Fruit fly (Drosophila melanogaster) whole organism, embryonic: ENCODE results near the gene CG12507.
A peak's percentile ranks its signal among the peaks of the same experiment; 100 is the strongest.

Source experiments
- Abd-B ChIP-seq: fragments of 200-800 bp; sonication (Bioruptor generic); optimal IDR thresholded peaks from 2 replicates; lab custom pipeline; 2018; ENCODE audit warnings: missing biosample characterization, mild to moderate bottlenecking, missing genetic modification characterization, moderate library complexity
- Ada2b ChIP-seq: fragments of 200-800 bp; sonication (Bioruptor generic); IDR thresholded peaks from 2 replicates; pipeline ENCODE4 v1.3.6; 2022; ENCODE audit warnings: missing biosample characterization, missing genetic modification characterization
- Awh ChIP-seq: fragments of 200-800 bp; sonication (Bioruptor generic); IDR thresholded peaks from 2 replicates; pipeline ENCODE4, ENCODE4 v1.3.6; 2022; ENCODE audit warnings: missing biosample characterization, missing genetic modification characterization
- CG10274 ChIP-seq: fragments of 200-800 bp; sonication (Bioruptor generic); optimal IDR thresholded peaks from 3 replicates; lab custom pipeline; 2017; ENCODE audit warnings: missing biosample characterization, mild to moderate bottlenecking, missing genetic modification characterization
- CG10366 ChIP-seq: fragments of 200-800 bp; sonication (Bioruptor generic); IDR thresholded peaks from 2 replicates; pipeline ENCODE4 v1.3.6; 2022; ENCODE audit warnings: missing biosample characterization, missing genetic modification characterization
- CG10959 ChIP-seq: fragments of 200-800 bp; sonication (Bioruptor generic); IDR thresholded peaks from 2 replicates; pipeline ENCODE4 v1.3.6; 2022; ENCODE audit warnings: missing biosample characterization, missing genetic modification characterization
- CG11085 ChIP-seq: fragments of 200-800 bp; sonication (Bioruptor generic); IDR thresholded peaks from 2 replicates; pipeline ENCODE4 v1.3.6; 2022; ENCODE audit warnings: missing biosample characterization, missing genetic modification characterization
- CG11456 ChIP-seq: fragments of 200-800 bp; sonication (Bioruptor generic); IDR thresholded peaks from 3 replicates; pipeline ENCODE4 v1.3.6; 2022; ENCODE audit warnings: missing biosample characterization, missing genetic modification characterization
- CG13424 ChIP-seq: fragments of 200-800 bp; sonication (Bioruptor generic); optimal IDR thresholded peaks from 2 replicates; lab custom pipeline; 2019; ENCODE audit warnings: missing biosample characterization, mild to moderate bottlenecking, missing genetic modification characterization, moderate library complexity
- CG13894 ChIP-seq: fragments of 200-800 bp; sonication (Bioruptor generic); optimal IDR thresholded peaks from 3 replicates; lab custom pipeline; 2018; ENCODE audit warnings: missing biosample characterization, mild to moderate bottlenecking, missing genetic modification characterization, moderate library complexity
- CG14710 ChIP-seq: fragments of 200-800 bp; sonication (Bioruptor generic); optimal IDR thresholded peaks from 3 replicates; lab custom pipeline; 2019; ENCODE audit warnings: missing biosample characterization, mild to moderate bottlenecking, missing genetic modification characterization, moderate library complexity
- CG1529 ChIP-seq: fragments of 200-800 bp; sonication (Bioruptor generic); optimal IDR thresholded peaks from 3 replicates; lab custom pipeline; 2018; ENCODE audit warnings: missing biosample characterization, missing genetic modification characterization
- CG17385 ChIP-seq: fragments of 200-800 bp; sonication (Bioruptor generic); optimal IDR thresholded peaks from 3 replicates; lab custom pipeline; 2018; ENCODE audit warnings: missing biosample characterization, mild to moderate bottlenecking, missing genetic modification characterization
- CG18011 ChIP-seq: fragments of 200-800 bp; sonication (Bioruptor generic); optimal IDR thresholded peaks from 2 replicates; lab custom pipeline; 2017; ENCODE audit warnings: missing biosample characterization, missing genetic modification characterization, mild to moderate bottlenecking, moderate library complexity, missing genotype
- CG2712 ChIP-seq: fragments of 200-800 bp; optimal IDR thresholded peaks from 3 replicates; lab custom pipeline; 2019; ENCODE audit warnings: missing biosample characterization, mild to moderate bottlenecking, missing genetic modification characterization, moderate library complexity
- CG2889 ChIP-seq: fragments of 200-800 bp; sonication (Bioruptor generic); IDR thresholded peaks from 3 replicates; pipeline ENCODE4 v1.3.6; 2022; ENCODE audit warnings: missing biosample characterization, missing genetic modification characterization
- CG30431 ChIP-seq: fragments of 200-800 bp; sonication (Bioruptor generic); optimal IDR thresholded peaks from 2 replicates; lab custom pipeline; 2017; ENCODE audit warnings: missing biosample characterization, missing genetic modification characterization
- CG3281 ChIP-seq: fragments of 200-800 bp; sonication (Bioruptor generic); optimal IDR thresholded peaks from 3 replicates; lab custom pipeline; 2017; ENCODE audit warnings: missing biosample characterization, mild to moderate bottlenecking, missing genetic modification characterization
- CG4424 ChIP-seq: fragments of 200-800 bp; sonication (Bioruptor generic); optimal IDR thresholded peaks from 3 replicates; lab custom pipeline; 2016; ENCODE audit warnings: missing biosample characterization, missing genetic modification characterization
- CG6254 ChIP-seq: fragments of 200-800 bp; sonication (Bioruptor generic); optimal IDR thresholded peaks from 3 replicates; lab custom pipeline; 2017; ENCODE audit warnings: mild to moderate bottlenecking, missing biosample characterization, missing genetic modification reagents, missing genetic modification characterization
- CG7357 ChIP-seq: fragments of 200-800 bp; sonication (Bioruptor generic); IDR thresholded peaks from 3 replicates; pipeline ENCODE4 v1.3.6; 2022; ENCODE audit warnings: missing biosample characterization, missing genetic modification characterization
- CG7987 ChIP-seq: fragments of 200-800 bp; sonication (Bioruptor generic); optimal IDR thresholded peaks from 2 replicates; lab custom pipeline; 2018; ENCODE audit warnings: missing biosample characterization, mild to moderate bottlenecking, missing genetic modification characterization, moderate library complexity
- CG9727 ChIP-seq: fragments of 200-800 bp; sonication (Bioruptor generic); optimal IDR thresholded peaks from 3 replicates; lab custom pipeline; 2017; ENCODE audit warnings: missing biosample characterization, mild to moderate bottlenecking, missing genetic modification characterization
- Dad ChIP-seq: fragments of 200-800 bp; sonication (Bioruptor generic); optimal IDR thresholded peaks from 3 replicates; lab custom pipeline; 2016; ENCODE audit warnings: missing biosample characterization, missing genetic modification characterization
- Elba2 ChIP-seq: fragments of 200-800 bp; sonication (Bioruptor generic); optimal IDR thresholded peaks from 3 replicates; lab custom pipeline; 2016; ENCODE audit warnings: missing biosample characterization, missing genetic modification characterization
- Hr39 ChIP-seq: fragments of >200 bp; optimal IDR thresholded peaks from 2 replicates; lab custom pipeline; 2017
- Jarid2 ChIP-seq: fragments of 200-800 bp; sonication (Bioruptor generic); optimal IDR thresholded peaks from 3 replicates; lab custom pipeline; 2017; ENCODE audit warnings: mild to moderate bottlenecking, missing biosample characterization, missing genetic modification reagents, missing genetic modification characterization
- Ptx1 ChIP-seq: fragments of 200-800 bp; sonication (Bioruptor generic); IDR thresholded peaks from 2 replicates; pipeline ENCODE4 v1.3.6; 2022; ENCODE audit warnings: missing biosample characterization, missing genetic modification characterization
- Rfx ChIP-seq: fragments of 200-800 bp; sonication (Bioruptor generic); IDR thresholded peaks from 2 replicates; pipeline ENCODE4 v1.3.6; 2022; ENCODE audit warnings: missing biosample characterization, missing genetic modification characterization
- Sry-β ChIP-seq: fragments of 200-800 bp; sonication (Bioruptor generic); optimal IDR thresholded peaks from 2 replicates; lab custom pipeline; 2018; ENCODE audit warnings: missing biosample characterization, mild to moderate bottlenecking, missing genetic modification characterization, moderate library complexity
- Sry-δ ChIP-seq: fragments of 200-800 bp; sonication (Bioruptor generic); optimal IDR thresholded peaks from 2 replicates; lab custom pipeline; 2016; ENCODE audit warnings: missing biosample characterization, missing genetic modification characterization
- Ssrp ChIP-seq: fragments of 200-800 bp; sonication (Bioruptor generic); optimal IDR thresholded peaks from 2 replicates; lab custom pipeline; 2018; ENCODE audit warnings: missing biosample characterization, mild to moderate bottlenecking, missing genetic modification characterization, moderate library complexity
- ase ChIP-seq: fragments of 200-800 bp; sonication (Bioruptor generic); IDR thresholded peaks from 3 replicates; pipeline ENCODE4 v1.3.6; 2022; ENCODE audit warnings: missing biosample characterization, missing genetic modification characterization
- bigmax ChIP-seq: fragments of 200-800 bp; sonication (Bioruptor generic); optimal IDR thresholded peaks from 2 replicates; lab custom pipeline; 2018; ENCODE audit warnings: missing biosample characterization, mild to moderate bottlenecking, missing genetic modification characterization
- br ChIP-seq: fragments of >200 bp; optimal IDR thresholded peaks from 2 replicates; lab custom pipeline; 2017
- btn ChIP-seq: fragments of 200-800 bp; sonication (Bioruptor generic); optimal IDR thresholded peaks from 2 replicates; lab custom pipeline; 2016; ENCODE audit warnings: missing biosample characterization, missing genetic modification characterization
- da ChIP-seq: fragments of 200-800 bp; sonication (Bioruptor generic); optimal IDR thresholded peaks from 2 replicates; lab custom pipeline; 2016; ENCODE audit warnings: missing biosample characterization, missing genetic modification characterization
- dimm ChIP-seq: fragments of 200-800 bp; sonication (Bioruptor generic); IDR thresholded peaks from 2 replicates; pipeline ENCODE4 v1.3.6; 2022; ENCODE audit warnings: missing biosample characterization, missing genetic modification characterization
- dmrt11E ChIP-seq: fragments of 200-800 bp; sonication (Bioruptor generic); optimal IDR thresholded peaks from 3 replicates; lab custom pipeline; 2018; ENCODE audit warnings: missing biosample characterization, mild to moderate bottlenecking, missing genetic modification characterization, moderate library complexity
- dmrt99B ChIP-seq: fragments of 200-800 bp; sonication (Bioruptor generic); optimal IDR thresholded peaks from 2 replicates; lab custom pipeline; 2018; ENCODE audit warnings: missing biosample characterization, mild to moderate bottlenecking, missing genetic modification characterization, moderate library complexity
- ems ChIP-seq: fragments of 200-800 bp; sonication (Bioruptor generic); optimal IDR thresholded peaks from 3 replicates; lab custom pipeline; 2016; ENCODE audit warnings: missing biosample characterization, missing genetic modification characterization
- fd102C ChIP-seq: fragments of 200-800 bp; sonication (Bioruptor generic); optimal IDR thresholded peaks from 2 replicates; lab custom pipeline; 2018; ENCODE audit warnings: missing biosample characterization, mild to moderate bottlenecking, missing genetic modification characterization, moderate library complexity
- fru ChIP-seq: fragments of >200 bp; optimal IDR thresholded peaks from 2 replicates; lab custom pipeline; 2017
- ken ChIP-seq: fragments of 200-800 bp; sonication (Bioruptor generic); IDR thresholded peaks from 3 replicates; pipeline ENCODE4 v1.3.6; 2022; ENCODE audit warnings: missing biosample characterization, missing genetic modification characterization
- lilli ChIP-seq: fragments of 200-800 bp; sonication (Bioruptor generic); optimal IDR thresholded peaks from 3 replicates; lab custom pipeline; 2016; ENCODE audit warnings: missing biosample characterization, missing genetic modification characterization
- mam ChIP-seq: fragments of 200-800 bp; sonication (Bioruptor generic); optimal IDR thresholded peaks from 3 replicates; lab custom pipeline; 2016; ENCODE audit warnings: missing biosample characterization, missing genetic modification characterization
- oc ChIP-seq: fragments of 200-800 bp; sonication (Bioruptor generic); optimal IDR thresholded peaks from 2 replicates; lab custom pipeline; 2018; ENCODE audit warnings: missing biosample characterization, mild to moderate bottlenecking, missing genetic modification characterization, moderate library complexity
- ranshi ChIP-seq: fragments of 200-800 bp; sonication (Bioruptor generic); IDR thresholded peaks from 2 replicates; pipeline ENCODE4 v1.3.6; 2022; ENCODE audit warnings: missing biosample characterization, missing genetic modification characterization
- run ChIP-seq: fragments of 200-800 bp; sonication (Bioruptor generic); optimal IDR thresholded peaks from 3 replicates; lab custom pipeline; 2018; ENCODE audit warnings: missing biosample characterization, mild to moderate bottlenecking, missing genetic modification characterization
- sens-2 ChIP-seq: fragments of 200-800 bp; sonication (Bioruptor generic); IDR thresholded peaks from 2 replicates; pipeline ENCODE4 v1.3.6; 2022; ENCODE audit warnings: missing biosample characterization, missing genetic modification characterization
- tx ChIP-seq: fragments of 200-800 bp; sonication (Bioruptor generic); optimal IDR thresholded peaks from 2 replicates; lab custom pipeline; 2016; ENCODE audit warnings: missing biosample characterization, missing genetic modification characterization
- vnd ChIP-seq: fragments of 200-800 bp; sonication (Bioruptor generic); IDR thresholded peaks from 3 replicates; pipeline ENCODE4 v1.3.6; 2022; ENCODE audit warnings: missing biosample characterization, missing genetic modification characterization; ENCODE audit not compliant: partially characterized antibody
- zen ChIP-seq: fragments of 200-800 bp; sonication (Bioruptor generic); optimal IDR thresholded peaks from 3 replicates; lab custom pipeline; 2018; ENCODE audit warnings: missing biosample characterization, mild to moderate bottlenecking, missing genetic modification characterization, moderate library complexity

CG12507 gene

DNA sequence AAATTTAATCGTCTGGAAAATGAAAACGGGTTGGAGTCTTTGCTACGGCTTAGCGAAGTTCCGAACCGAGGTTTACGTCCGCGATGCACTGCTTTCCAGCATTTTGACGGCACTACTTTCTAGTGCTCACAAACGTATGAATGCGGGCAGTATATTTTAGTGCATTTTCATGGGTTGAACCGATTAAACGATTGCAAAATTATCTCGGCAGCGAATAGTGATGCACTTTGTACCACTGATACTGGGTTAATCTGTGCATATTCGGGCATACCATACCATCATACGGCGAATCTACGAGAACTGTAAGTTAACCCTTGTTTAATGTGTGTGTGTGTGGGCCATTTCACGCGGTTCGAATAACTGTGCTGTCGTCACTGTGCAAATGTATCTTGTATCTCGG lies 4.5 kb upstream of the CG12507 start, which contains the start of gene Mfe2 (continued):
- TF ChIP-seq run (tag; lab: Kevin White, UChicago), result no peak
- TF ChIP-seq CG11456, result peak; percentile 74; the same call in 2 of the 3 replicates
- no peak for TF ChIP-seq dmrt11E (tag; lab: Kevin White, UChicago)
- TF ChIP-seq Sry-δ, result peak; percentile 76
- peak; percentile 33 for TF ChIP-seq CG4424 (GFP tag; lab: Kevin White, UChicago)
- TF ChIP-seq ken (GFP tag; lab: Robert Waterston, UW), result peak; percentile 72
- TF ChIP-seq ranshi (GFP tag; lab: Robert Waterston, UW), result peak; percentile 52; the same call in 1 of the 2 replicates
- TF ChIP-seq CG9727 (GFP tag; lab: Kevin White, UChicago), result no peak
- TF ChIP-seq CG11085 (GFP tag; lab: Robert Waterston, UW), result 0 out of 2 replicates have a peak, but pooled peaks have one; percentile 32
- no peak for TF ChIP-seq CG2889 (GFP tag; lab: Robert Waterston, UW)
- no peak for TF ChIP-seq da (GFP tag; lab: Kevin White, UChicago)
- TF ChIP-seq CG10959 (GFP tag; lab: Robert Waterston, UW), result no peak; the same call in 1 of the 2 replicates
- peak; percentile 44 for TF ChIP-seq zen (tag; lab: Kevin White, UChicago)
- no peak for TF ChIP-seq CG17385
- no peak for TF ChIP-seq Hr39
- no peak for TF ChIP-seq sens-2 (GFP tag; lab: Robert Waterston, UW)
- peak; percentile 44 for TF ChIP-seq Ptx1 (GFP tag; lab: Robert Waterston, UW)
- peak; percentile 54 for TF ChIP-seq ems (GFP tag; lab: Kevin White, UChicago)
- no peak for TF ChIP-seq fru (lab: Kevin White, UChicago)
- peak; percentile 72 for TF ChIP-seq CG14710 (tag; lab: Kevin White, UChicago)
- TF ChIP-seq fd102C (GFP tag; lab: Kevin White, UChicago), result no peak
- no peak for TF ChIP-seq Ada2b (GFP tag; lab: Robert Waterston, UW)
- TF ChIP-seq Elba2, result peak; percentile 7
- TF ChIP-seq CG7987, result no peak
- no peak for TF ChIP-seq btn (GFP tag; lab: Kevin White, UChicago)
- no peak for TF ChIP-seq bigmax (GFP tag; lab: Kevin White, UChicago)
- TF ChIP-seq Rfx, result peak; percentile 82
- TF ChIP-seq CG13424 (tag; lab: Kevin White, UChicago), result peak; percentile 3
- TF ChIP-seq Ssrp (tag; lab: Kevin White, UChicago), result no peak
- no peak for TF ChIP-seq CG7357 (GFP tag; lab: Robert Waterston, UW)
- TF ChIP-seq CG13894 (tag; lab: Kevin White, UChicago), result peak; percentile 31
- no peak for TF ChIP-seq CG3281 (GFP tag; lab: Kevin White, UChicago)
- TF ChIP-seq CG10366, result no peak
- no peak for TF ChIP-seq CG6254 (GFP tag; lab: Kevin White, UChicago)
- TF ChIP-seq Jarid2, result peak; percentile 24
- peak; percentile 64 for TF ChIP-seq Abd-B (GFP tag; lab: Kevin White, UChicago)
- no peak for TF ChIP-seq CG10274 (GFP tag; lab: Kevin White, UChicago)
- TF ChIP-seq CG2712 (tag; lab: Kevin White, UChicago), result peak; percentile 41
- no peak for TF ChIP-seq Sry-β (GFP tag; lab: Kevin White, UChicago)
- no peak for TF ChIP-seq CG30431 (GFP tag; lab: Kevin White, UChicago)
- no peak for TF ChIP-seq Awh
- no peak for TF ChIP-seq ase (GFP tag; lab: Robert Waterston, UW)
- no peak for TF ChIP-seq br (lab: Kevin White, UChicago)
- no peak for TF ChIP-seq CG18011 (GFP tag; lab: Kevin White, UChicago)
- peak; percentile 32 for TF ChIP-seq oc
- peak; percentile 51 for TF ChIP-seq Dad (GFP tag; lab: Kevin White, UChicago)
- no peak for TF ChIP-seq vnd (GFP tag; lab: Robert Waterston, UW)
- TF ChIP-seq dmrt99B (tag; lab: Kevin White, UChicago), result no peak
- no peak for TF ChIP-seq dimm (GFP tag; lab: Robert Waterston, UW)
- TF ChIP-seq tx (GFP tag; lab: Kevin White, UChicago), result peak; percentile 17
- TF ChIP-seq lilli (GFP tag; lab: Kevin White, UChicago), result peak; percentile 63
- TF ChIP-seq mam, result peak; percentile 80
- TF ChIP-seq CG1529 (GFP tag; lab: Kevin White, UChicago), result no peak
